Fruit fly (Drosophila melanogaster): ENCODE results near the gene Naa60.

Naa60 gene

dm6 chr3L:9729795-9730421, 3.2 kb downstream of the Naa60 start, which contains the start of gene ATPsynB (continued):
- TF ChIP-seq Poxn (GFP tag; IDR thresholded peaks at IDR 0.05): no peak
- TF ChIP-seq caup (GFP tag; optimal IDR thresholded peaks at IDR 0.05; ENCODE audit: severe bottlenecking): peak; percentile 35
- TF ChIP-seq CG33557 (GFP tag; optimal IDR thresholded peaks at IDR 0.05): no peak
- peak; percentile 30 for TF ChIP-seq Ets65A (GFP tag)
- peak; percentile 61 for TF ChIP-seq sug (tag; optimal IDR thresholded peaks at IDR 0.05)
- no peak for TF ChIP-seq Mes4 (GFP tag; optimal IDR thresholded peaks at IDR 0.05)
- peak; percentile 35; the same call in 1 of the 2 replicates for TF ChIP-seq vvl (GFP tag; IDR thresholded peaks at IDR 0.05)
- peak; percentile 36; the same call in 1 of the 2 replicates for TF ChIP-seq CG13287 (GFP tag; IDR thresholded peaks at IDR 0.05; ENCODE audit: partially characterized antibody)
- peak; percentile 50; the same call in 1 of the 2 replicates for TF ChIP-seq bbx (GFP tag; IDR thresholded peaks at IDR 0.05; ENCODE audit: partially characterized antibody)
- TF ChIP-seq CG13624 (GFP tag; optimal IDR thresholded peaks at IDR 0.05): peak; percentile 5
- peak; percentile 18 for TF ChIP-seq Fer3 (tag; optimal IDR thresholded peaks at IDR 0.05)
- peak; percentile 42; the same call in 1 of the 3 replicates for TF ChIP-seq Opbp (GFP tag; IDR thresholded peaks at IDR 0.05; ENCODE audit: partially characterized antibody)
- TF ChIP-seq ewg (GFP tag; optimal IDR thresholded peaks at IDR 0.05): peak; percentile 21
- peak; percentile 65 for TF ChIP-seq Ets97D (GFP tag; optimal IDR thresholded peaks at IDR 0.05)
- peak; percentile 39 for TF ChIP-seq CG9797 (GFP tag; optimal IDR thresholded peaks at IDR 0.05)
- TF ChIP-seq NC2β (GFP tag; optimal IDR thresholded peaks at IDR 0.05): peak; percentile 17
- no peak for TF ChIP-seq CG10209 (GFP tag; optimal IDR thresholded peaks at IDR 0.05)
- TF ChIP-seq CG4424 (GFP tag; optimal IDR thresholded peaks at IDR 0.05): peak; percentile 54
- no peak for TF ChIP-seq eyg (GFP tag; optimal IDR thresholded peaks at IDR 0.05)
- TF ChIP-seq pho (GFP tag; optimal IDR thresholded peaks at IDR 0.05): peak; percentile 10
- TF ChIP-seq bigmax (GFP tag; optimal IDR thresholded peaks at IDR 0.05): peak; percentile 70
- no peak for TF ChIP-seq jumu (GFP tag; optimal IDR thresholded peaks at IDR 0.05)
- TF ChIP-seq ci (GFP tag; IDR thresholded peaks at IDR 0.05): 0 out of 3 replicates have a peak, but pooled peaks have one; percentile 34
- TF ChIP-seq h (optimal IDR thresholded peaks at IDR 0.05): no peak
- TF ChIP-seq CG4617 (GFP tag; optimal IDR thresholded peaks at IDR 0.05; ENCODE audit: borderline replicate concordance): peak; percentile 96
- TF ChIP-seq Sry-δ (GFP tag; optimal IDR thresholded peaks at IDR 0.05): peak; percentile 25
- TF ChIP-seq BEAF-32 (GFP tag; optimal IDR thresholded peaks at IDR 0.05): peak; percentile 39

DNA sequence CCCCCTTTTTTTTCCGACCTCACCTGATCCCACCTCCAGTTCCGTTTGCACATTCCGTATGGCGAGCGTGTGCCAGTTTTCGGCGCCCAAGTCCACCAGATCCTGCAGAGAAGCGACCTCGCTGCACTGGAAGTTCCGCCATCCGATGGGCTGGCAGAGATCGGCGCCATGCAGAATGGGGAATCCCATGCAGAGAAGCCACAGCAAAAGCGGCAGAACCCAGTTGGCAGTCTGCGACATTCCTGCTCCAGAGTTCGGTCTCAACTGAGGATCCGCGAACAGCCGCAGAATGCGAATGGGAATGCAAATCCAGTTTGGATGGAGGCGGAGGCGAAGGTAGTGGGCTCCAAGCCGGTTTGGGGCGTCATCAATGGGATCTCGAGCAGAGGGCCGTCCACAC, 6.9 kb downstream of the Naa60 start, which contains the start of gene CG6749:
TSS of gene CG6749 (minus strand) at position 245 of the 400 bp plus-strand sequence.
- TF ChIP-seq CG2202 (tag; optimal IDR thresholded peaks at IDR 0.05) (no peak), CG34422 (GFP tag; IDR thresholded peaks at IDR 0.05) (no peak), phol (tag; optimal IDR thresholded peaks at IDR 0.05) (no peak), bsh (GFP tag; optimal IDR thresholded peaks at IDR 0.05) (no peak), CG10462 (GFP tag; optimal IDR thresholded peaks at IDR 0.05) (no peak), CG8478 (optimal IDR thresholded peaks at IDR 0.05) (peak; percentile 14), Max (GFP tag; optimal IDR thresholded peaks at IDR 0.05) (no peak), HmgD (GFP tag; optimal IDR thresholded peaks at IDR 0.05) (no peak), Bgb (GFP tag; IDR thresholded peaks at IDR 0.05; ENCODE audit: partially characterized antibody) (0 out of 2 replicates have a peak, but pooled peaks have one; percentile 17), CG18619 (GFP tag; optimal IDR thresholded peaks at IDR 0.05) (no peak), knrl (GFP tag; IDR thresholded peaks at IDR 0.05; ENCODE audit: partially characterized antibody) (no peak), Med (GFP tag) (peak; percentile 7), chinmo (GFP tag; IDR thresholded peaks at IDR 0.05; ENCODE audit: partially characterized antibody) (0 out of 4 replicates have a peak, but pooled peaks have one; percentile 20), dpn (GFP tag; optimal IDR thresholded peaks at IDR 0.05) (no peak), CG4404 (GFP tag; IDR thresholded peaks at IDR 0.05) (0 out of 2 replicates have a peak, but pooled peaks have one; percentile 16), CG8089 (GFP tag; optimal IDR thresholded peaks at IDR 0.05) (no peak), dati (GFP tag; IDR thresholded peaks at IDR 0.05) (no peak), CG12104 (GFP tag; optimal IDR thresholded peaks at IDR 0.05) (no peak), CG2199 (GFP tag; IDR thresholded peaks at IDR 0.05) (no peak), nom (GFP tag; optimal IDR thresholded peaks at IDR 0.05) (peak; percentile 35), fd96Cb (tag; optimal IDR thresholded peaks at IDR 0.05) (no peak), CG14014 (GFP tag; IDR thresholded peaks at IDR 0.05) (0 out of 2 replicates have a peak, but pooled peaks have one; percentile 10), CG10267 (tag; optimal IDR thresholded peaks at IDR 0.05) (no peak)
